Fruit fly (Drosophila melanogaster) whole organism, pupa: ENCODE data around the gene CG6059.

ENCODE experiments used
- CG10348 ChIP-seq: fragments of 200-800 bp; sonication (Bioruptor generic); IDR thresholded peaks from 2 replicates; pipeline ENCODE4 v1.3.6; 2022; ENCODE audit warnings: missing biosample characterization, missing genetic modification characterization
- CG12605 ChIP-seq: fragments of 200-800 bp; sonication (Bioruptor generic); IDR thresholded peaks from 2 replicates; pipeline ENCODE4 v1.3.6; 2022; ENCODE audit warnings: missing biosample characterization, missing genetic modification characterization
- CG13204 ChIP-seq: fragments of 200-800 bp; sonication (Bioruptor generic); optimal IDR thresholded peaks from 2 replicates; lab custom pipeline; 2018; ENCODE audit warnings: missing biosample characterization, mild to moderate bottlenecking, missing genetic modification characterization, moderate library complexity
- CG14655 ChIP-seq: fragments of 200-800 bp; sonication (Bioruptor generic); optimal IDR thresholded peaks from 3 replicates; lab custom pipeline; 2017; ENCODE audit warnings: mild to moderate bottlenecking, missing biosample characterization, missing genetic modification reagents, missing genetic modification characterization
- CG15710 ChIP-seq: fragments of 200-800 bp; sonication (Bioruptor generic); optimal IDR thresholded peaks from 2 replicates; lab custom pipeline; 2018; ENCODE audit warnings: missing biosample characterization, mild to moderate bottlenecking, missing genetic modification characterization, moderate library complexity
- CG17806 ChIP-seq: fragments of 200-800 bp; sonication (Bioruptor generic); optimal IDR thresholded peaks from 2 replicates; lab custom pipeline; 2018; ENCODE audit warnings: missing biosample characterization, mild to moderate bottlenecking, missing genetic modification characterization, moderate library complexity
- CG32121 ChIP-seq: fragments of 200-800 bp; sonication (Bioruptor generic); IDR thresholded peaks from 2 replicates; pipeline ENCODE4 v1.3.6; 2022; ENCODE audit warnings: missing biosample characterization, missing genetic modification characterization
- CG34367 ChIP-seq: fragments of 200-800 bp; sonication (Bioruptor generic); optimal IDR thresholded peaks from 2 replicates; lab custom pipeline; 2018; ENCODE audit warnings: missing biosample characterization, mild to moderate bottlenecking, missing genetic modification characterization
- CG4496 ChIP-seq: fragments of 200-800 bp; sonication (Bioruptor generic); IDR thresholded peaks from 3 replicates; pipeline ENCODE4 v1.3.6; 2022; ENCODE audit warnings: missing biosample characterization, missing genetic modification characterization
- CG8159 ChIP-seq: fragments of 200-800 bp; sonication (Bioruptor generic); optimal IDR thresholded peaks from 3 replicates; lab custom pipeline; 2018; ENCODE audit warnings: missing biosample characterization, mild to moderate bottlenecking, missing genetic modification characterization, moderate library complexity
- CG8301 ChIP-seq: fragments of 200-800 bp; sonication (Bioruptor generic); optimal IDR thresholded peaks from 2 replicates; lab custom pipeline; 2018; ENCODE audit warnings: missing biosample characterization, mild to moderate bottlenecking, missing genetic modification characterization
- CG9948 ChIP-seq: fragments of 200-800 bp; sonication (Bioruptor generic); optimal IDR thresholded peaks from 2 replicates; lab custom pipeline; 2018; ENCODE audit warnings: missing biosample characterization, mild to moderate bottlenecking, missing genetic modification characterization, moderate library complexity
- D1 ChIP-seq: fragments of 200-800 bp; sonication (Bioruptor generic); optimal IDR thresholded peaks from 2 replicates; lab custom pipeline; 2018; ENCODE audit warnings: missing biosample characterization, mild to moderate bottlenecking, missing genetic modification characterization, moderate library complexity
- EcR ChIP-seq: fragments of 200-800 bp; sonication (Bioruptor generic); optimal IDR thresholded peaks from 3 replicates; lab custom pipeline; 2019; ENCODE audit warnings: missing biosample characterization, missing genetic modification characterization, mild to moderate bottlenecking, moderate library complexity, missing genetic modification reagents
- Ets98B ChIP-seq: fragments of 200-800 bp; sonication (Bioruptor generic); IDR thresholded peaks from 2 replicates; pipeline ENCODE4 v1.3.6; 2022; ENCODE audit warnings: missing biosample characterization, missing genetic modification characterization
- Pif1A ChIP-seq: fragments of 200-800 bp; sonication (Bioruptor generic); optimal IDR thresholded peaks from 3 replicates; lab custom pipeline; 2016; ENCODE audit warnings: missing biosample characterization, missing genetic modification characterization
- Pif1B ChIP-seq: fragments of 200-800 bp; sonication (Bioruptor generic); optimal IDR thresholded peaks from 3 replicates; lab custom pipeline; 2016; ENCODE audit warnings: missing biosample characterization, missing genetic modification characterization
- Snoo ChIP-seq: fragments of 200-800 bp; sonication (Bioruptor generic); optimal IDR thresholded peaks from 3 replicates; lab custom pipeline; 2017; ENCODE audit warnings: missing biosample characterization, mild to moderate bottlenecking, missing genetic modification characterization, inconsistent platforms
- fd96Ca ChIP-seq: fragments of 200-800 bp; sonication (Bioruptor generic); IDR thresholded peaks from 3 replicates; pipeline ENCODE4 v1.3.6; 2022; ENCODE audit warnings: missing biosample characterization, missing genetic modification characterization
- gl ChIP-seq: fragments of 200-800 bp; sonication (Bioruptor generic); optimal IDR thresholded peaks from 2 replicates; lab custom pipeline; 2018; ENCODE audit warnings: missing biosample characterization, mild to moderate bottlenecking, missing genetic modification characterization
- rn ChIP-seq: fragments of 200-800 bp; sonication (Bioruptor generic); IDR thresholded peaks from 2 replicates; pipeline ENCODE4 v1.3.6; 2022; ENCODE audit warnings: missing biosample characterization, missing genetic modification characterization

CG6059 gene

dm6 chr3R:27137914-27138323 is 13.4 kb upstream of the CG6059 start:
- TF ChIP-seq CG17806 (tag; lab: Kevin White, UChicago) (no peak), CG32121 (no peak), D1 (tag; lab: Kevin White, UChicago) (no peak), gl (tag; lab: Kevin White, UChicago) (no peak), CG12605 (GFP tag; lab: Robert Waterston, UW) (0 out of 2 replicates have a peak, but pooled peaks have one; percentile 12)

DNA sequence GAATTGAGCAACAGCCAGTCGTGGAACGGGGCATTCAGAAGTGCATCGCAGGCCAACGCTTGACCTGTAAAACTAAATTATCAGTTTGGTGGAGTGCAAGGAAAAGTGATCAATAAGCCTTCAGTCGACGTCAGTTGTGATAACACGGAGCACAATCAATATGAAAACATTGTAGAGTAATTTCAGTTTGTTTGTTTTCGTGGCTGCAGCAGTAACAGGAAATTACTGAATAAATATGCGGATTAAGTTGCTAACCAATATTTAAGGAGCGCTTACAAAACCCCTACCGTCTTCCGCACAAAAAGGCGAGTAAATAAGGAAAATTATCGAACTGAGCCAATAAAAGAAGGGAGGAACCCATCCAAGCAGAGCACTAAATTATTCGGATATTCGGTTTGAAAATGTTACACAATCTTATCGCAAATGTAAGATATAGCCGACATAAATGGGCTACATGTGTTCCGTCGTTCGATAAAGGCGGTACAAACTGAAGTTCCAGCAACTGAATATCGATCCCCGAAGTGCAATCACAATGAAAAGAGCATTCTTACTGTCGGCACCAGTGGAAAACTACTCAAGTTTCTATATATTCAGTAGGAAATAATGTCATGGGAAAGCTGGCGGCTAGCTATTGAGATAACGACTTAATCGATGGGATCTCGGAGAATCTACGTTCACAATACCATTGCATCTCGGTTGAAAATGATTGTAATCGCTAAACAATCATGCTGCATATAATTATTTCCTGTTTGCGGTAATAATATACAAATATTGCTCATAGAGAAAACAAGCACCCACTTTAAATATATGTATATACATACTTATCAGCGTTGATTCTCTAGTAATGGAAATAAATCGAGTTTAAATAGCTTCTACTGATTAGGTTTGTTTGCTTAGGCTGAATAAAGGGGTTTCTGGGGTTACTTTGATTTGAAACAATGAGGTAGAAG is 11.5 kb upstream of the CG6059 start:
- peak; percentile 28 for TF ChIP-seq CG14655 (GFP tag; lab: Kevin White, UChicago)
- TF ChIP-seq Ets98B (GFP tag; lab: Robert Waterston, UW), result no peak
- peak; percentile 10; the same call in 1 of the 2 replicates for TF ChIP-seq CG32121
- peak; percentile 68 for TF ChIP-seq gl (tag; lab: Kevin White, UChicago)
- peak; percentile 33 for TF ChIP-seq CG15710 (tag; lab: Kevin White, UChicago)
- peak; percentile 54 for TF ChIP-seq CG34367
- 0 out of 3 replicates have a peak, but pooled peaks have one; percentile 31 for TF ChIP-seq fd96Ca
- no peak for TF ChIP-seq CG12605 (GFP tag; lab: Robert Waterston, UW)
- no peak for TF ChIP-seq CG8301 (tag; lab: Kevin White, UChicago)
- TF ChIP-seq CG8159, result peak; percentile 56
- TF ChIP-seq D1 (tag; lab: Kevin White, UChicago), result no peak
- no peak for TF ChIP-seq CG4496 (GFP tag; lab: Robert Waterston, UW)
- TF ChIP-seq Snoo, result peak; percentile 45
- TF ChIP-seq CG10348 (GFP tag; lab: Robert Waterston, UW), result no peak
- TF ChIP-seq CG13204 (GFP tag; lab: Kevin White, UChicago), result peak; percentile 18
- TF ChIP-seq EcR (GFP tag; lab: Kevin White, UChicago), result no peak
- peak; percentile 69 for TF ChIP-seq Pif1A (GFP tag; lab: Kevin White, UChicago)
- TF ChIP-seq CG9948 (tag; lab: Kevin White, UChicago), result peak; percentile 9
- TF ChIP-seq rn (GFP tag; lab: Robert Waterston, UW), result no peak
- peak; percentile 68 for TF ChIP-seq Pif1B (GFP tag; lab: Kevin White, UChicago)
- TF ChIP-seq CG17806 (tag; lab: Kevin White, UChicago), result no peak

dm6 chr3R:27134728-27135361 is 10.4 kb upstream of the CG6059 start:
- TF ChIP-seq CG17806 (tag; lab: Kevin White, UChicago) (no peak), CG9948 (tag; lab: Kevin White, UChicago) (no peak), Pif1A (GFP tag; lab: Kevin White, UChicago) (no peak), Pif1B (GFP tag; lab: Kevin White, UChicago) (no peak), CG4496 (GFP tag; lab: Robert Waterston, UW) (0 out of 3 replicates have a peak, but pooled peaks have one; percentile 17), CG15710 (tag; lab: Kevin White, UChicago) (no peak)

DNA sequence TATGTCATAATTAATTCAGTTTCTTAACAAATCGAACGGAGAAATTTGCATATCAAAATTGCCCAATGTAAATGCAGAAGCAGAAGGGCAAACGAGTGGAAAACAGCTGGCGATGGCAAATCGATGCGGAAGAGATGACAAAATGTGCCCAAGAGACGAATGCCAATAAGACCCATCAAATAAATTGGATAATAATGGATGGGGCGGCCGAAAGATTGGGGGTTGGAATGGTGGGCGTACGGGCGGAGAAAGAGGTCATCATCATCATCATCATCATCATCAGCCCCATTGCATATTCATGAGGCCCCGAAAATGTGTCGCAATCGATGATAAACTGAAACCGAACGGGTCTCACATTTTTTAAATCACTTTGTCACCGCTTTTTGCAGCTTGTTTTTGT is 9.5 kb upstream of the CG6059 start:
- TF ChIP-seq CG34367 (no peak), CG15710 (tag; lab: Kevin White, UChicago) (no peak), CG9948 (tag; lab: Kevin White, UChicago) (no peak), CG4496 (GFP tag; lab: Robert Waterston, UW) (no peak), CG8159 (no peak), EcR (GFP tag; lab: Kevin White, UChicago) (no peak), CG32121 (no peak), gl (tag; lab: Kevin White, UChicago) (no peak), CG13204 (GFP tag; lab: Kevin White, UChicago) (no peak), CG14655 (GFP tag; lab: Kevin White, UChicago) (no peak), CG10348 (GFP tag; lab: Robert Waterston, UW) (no peak), Pif1A (GFP tag; lab: Kevin White, UChicago) (no peak), Snoo (no peak), CG17806 (tag; lab: Kevin White, UChicago) (no peak), CG8301 (tag; lab: Kevin White, UChicago) (no peak), Pif1B (GFP tag; lab: Kevin White, UChicago) (no peak), fd96Ca (no peak), rn (GFP tag; lab: Robert Waterston, UW) (no peak)

- TF ChIP-seq gl (tag; lab: Kevin White, UChicago), result no peak
- TF ChIP-seq CG8159, result no peak
These were observed 6.9 kb upstream of the CG6059 start for dm6 chr3R:27131408-27131807.
